Fruit fly (Drosophila melanogaster): ENCODE measurements around the gene CG7135.

DNA sequence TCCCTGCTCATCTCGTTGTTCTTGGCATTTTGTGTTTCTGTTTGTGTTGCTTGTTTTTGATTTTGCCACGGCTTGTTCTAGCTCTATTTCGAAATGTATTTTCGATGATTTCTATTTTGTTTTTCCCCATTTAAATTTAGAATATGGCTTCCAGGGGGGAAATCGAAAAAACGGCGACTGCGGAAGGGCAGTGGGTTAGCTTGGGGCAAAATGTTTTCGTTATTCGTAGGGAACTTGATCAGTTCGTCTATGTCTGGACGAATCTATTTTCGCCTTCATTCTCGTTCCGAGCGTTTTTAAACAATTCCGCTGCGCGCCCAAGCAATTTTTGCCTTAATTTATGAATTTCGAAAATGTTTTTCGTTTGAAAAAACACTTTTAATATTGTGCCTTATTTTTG lies 15.1 kb downstream of the CG7135 start:
- no peak for TF ChIP-seq CG6808 (GFP tag; optimal IDR thresholded peaks at IDR 0.05)
- no peak for TF ChIP-seq Met (GFP tag; optimal IDR thresholded peaks at IDR 0.05)
- TF ChIP-seq Sox14 (GFP tag; optimal IDR thresholded peaks at IDR 0.05) = no peak
- no peak for TF ChIP-seq Gug (GFP tag; IDR thresholded peaks at IDR 0.05)
- TF ChIP-seq CG16779 (tag; optimal IDR thresholded peaks at IDR 0.05) = no peak
- no peak for TF ChIP-seq Sox102F (GFP tag; optimal IDR thresholded peaks at IDR 0.05)
- no peak for TF ChIP-seq eg (GFP tag; IDR thresholded peaks at IDR 0.05)

All from whole organism, prepupa.